Worm (Caenorhabditis elegans): ENCODE data around the gene Y66D12A.8.

The Y66D12A.8 gene

ce11 chrIII:11573921-11574320 lies at the start of gene Y66D12A.8:
Gene Y66D12A.8, plus strand, starts transcription at chrIII:11574221.
- TF ChIP-seq lin-11 (tag; optimal IDR thresholded peaks at IDR 0.05), result no peak
- no peak for TF ChIP-seq K09A11.1 (tag; optimal IDR thresholded peaks at IDR 0.05; ENCODE audit: insufficient read depth)
- TF ChIP-seq C08G9.2 (tag; optimal IDR thresholded peaks at IDR 0.05), result no peak
- no peak for TF ChIP-seq K02D7.2 (tag; optimal IDR thresholded peaks at IDR 0.05)
- TF ChIP-seq pat-9 (tag; optimal IDR thresholded peaks at IDR 0.05), result no peak
- no peak for TF ChIP-seq pqm-1 (tag; optimal IDR thresholded peaks at IDR 0.05)
- no peak for TF ChIP-seq sox-4 (tag; optimal IDR thresholded peaks at IDR 0.05)
- no peak for TF ChIP-seq Y22D7AL.16 (tag; optimal IDR thresholded peaks at IDR 0.05)
- no peak for TF ChIP-seq fkh-6 (tag; optimal IDR thresholded peaks at IDR 0.05)
- TF ChIP-seq ttx-3 (tag; optimal IDR thresholded peaks at IDR 0.05), result no peak
- TF ChIP-seq sox-2 (GFP tag; IDR thresholded peaks at IDR 0.05), result no peak
- no peak for TF ChIP-seq syd-9 (tag; optimal IDR thresholded peaks at IDR 0.05)
- TF ChIP-seq ceh-18 (tag; optimal IDR thresholded peaks at IDR 0.05), result no peak
- TF ChIP-seq ahr-1 (tag; optimal IDR thresholded peaks at IDR 0.05), result no peak
- no peak for TF ChIP-seq odd-2 (tag; optimal IDR thresholded peaks at IDR 0.05)
- no peak for TF ChIP-seq ceh-2 (tag; optimal IDR thresholded peaks at IDR 0.05)
- TF ChIP-seq fax-1 (tag; optimal IDR thresholded peaks at IDR 0.05), result no peak

- TF ChIP-seq pqm-1 (tag; optimal IDR thresholded peaks at IDR 0.05) (no peak), npax-4 (tag; optimal IDR thresholded peaks at IDR 0.05) (no peak), pha-4 (tag; optimal IDR thresholded peaks at IDR 0.05) (no peak), syd-9 (tag; optimal IDR thresholded peaks at IDR 0.05) (no peak), hlh-15 (tag; optimal IDR thresholded peaks at IDR 0.05) (no peak), pag-3 (tag; optimal IDR thresholded peaks at IDR 0.05; ENCODE audit: borderline replicate concordance) (no peak), mec-3 (tag; optimal IDR thresholded peaks at IDR 0.05; ENCODE audit: borderline replicate concordance) (no peak), pax-1 (tag; optimal IDR thresholded peaks at IDR 0.05) (no peak), zip-5 (tag; optimal IDR thresholded peaks at IDR 0.05) (no peak)
Measured at ce11 chrIII:11526396-11526795, 47.6 kb upstream of the Y66D12A.8 start, which contains the start of gene xpb-1. Gene xpb-1, plus strand, starts transcription at chrIII:11526657.

ce11 chrIII:11534624-11535079 lies 39.4 kb upstream of the Y66D12A.8 start, which contains the start of gene nrps-1:
Gene nrps-1, plus strand, starts transcription at chrIII:11534674.
- TF ChIP-seq pat-9 (tag; optimal IDR thresholded peaks at IDR 0.05) (no peak), pha-4 (tag; optimal IDR thresholded peaks at IDR 0.05) (no peak), nfya-1 (tag; optimal IDR thresholded peaks at IDR 0.05) (no peak), C08G9.2 (tag; optimal IDR thresholded peaks at IDR 0.05) (no peak), ceh-30 (tag; optimal IDR thresholded peaks at IDR 0.05) (no peak), pha-2 (tag; optimal IDR thresholded peaks at IDR 0.05) (no peak), ceh-19 (GFP tag; optimal IDR thresholded peaks at IDR 0.05) (no peak), ceh-22 (tag; optimal IDR thresholded peaks at IDR 0.05) (no peak)

- TF ChIP-seq ceh-9 (tag; optimal IDR thresholded peaks at IDR 0.05) (no peak), dve-1 (tag; optimal IDR thresholded peaks at IDR 0.05) (no peak), elt-4 (tag; optimal IDR thresholded peaks at IDR 0.05) (no peak), F13H6.1 (tag; optimal IDR thresholded peaks at IDR 0.05) (no peak), ceh-31 (tag; optimal IDR thresholded peaks at IDR 0.05) (no peak), dmd-4 (tag; optimal IDR thresholded peaks at IDR 0.05; ENCODE audit: borderline replicate concordance) (no peak), unc-3 (GFP tag; conservative IDR thresholded peaks at IDR 0.05) (no peak), unc-3 (tag; optimal IDR thresholded peaks at IDR 0.05) (no peak), gmeb-2 (tag; optimal IDR thresholded peaks at IDR 0.05) (no peak), sox-4 (tag; optimal IDR thresholded peaks at IDR 0.05) (no peak)
Measured at ce11 chrIII:11535453-11535852, 38.6 kb upstream of the Y66D12A.8 start.
